Fruit fly (Drosophila melanogaster) whole organism, pupa: Measurements from ENCODE around the gene CG15056.
A peak's percentile ranks its signal among the peaks of the same experiment; 100 is the strongest.

Experiments
- CG10348 ChIP-seq: fragments of 200-800 bp; sonication (Bioruptor generic); IDR thresholded peaks from 2 replicates; pipeline ENCODE4 v1.3.6; 2022; ENCODE audit warnings: missing biosample characterization, missing genetic modification characterization
- CG12605 ChIP-seq: fragments of 200-800 bp; sonication (Bioruptor generic); IDR thresholded peaks from 2 replicates; pipeline ENCODE4 v1.3.6; 2022; ENCODE audit warnings: missing biosample characterization, missing genetic modification characterization
- CG13204 ChIP-seq: fragments of 200-800 bp; sonication (Bioruptor generic); optimal IDR thresholded peaks from 2 replicates; lab custom pipeline; 2018; ENCODE audit warnings: missing biosample characterization, mild to moderate bottlenecking, missing genetic modification characterization, moderate library complexity
- CG14655 ChIP-seq: fragments of 200-800 bp; sonication (Bioruptor generic); optimal IDR thresholded peaks from 3 replicates; lab custom pipeline; 2017; ENCODE audit warnings: mild to moderate bottlenecking, missing biosample characterization, missing genetic modification reagents, missing genetic modification characterization
- CG15710 ChIP-seq: fragments of 200-800 bp; sonication (Bioruptor generic); optimal IDR thresholded peaks from 2 replicates; lab custom pipeline; 2018; ENCODE audit warnings: missing biosample characterization, mild to moderate bottlenecking, missing genetic modification characterization, moderate library complexity
- CG17806 ChIP-seq: fragments of 200-800 bp; sonication (Bioruptor generic); optimal IDR thresholded peaks from 2 replicates; lab custom pipeline; 2018; ENCODE audit warnings: missing biosample characterization, mild to moderate bottlenecking, missing genetic modification characterization, moderate library complexity
- CG32121 ChIP-seq: fragments of 200-800 bp; sonication (Bioruptor generic); IDR thresholded peaks from 2 replicates; pipeline ENCODE4 v1.3.6; 2022; ENCODE audit warnings: missing biosample characterization, missing genetic modification characterization
- CG34367 ChIP-seq: fragments of 200-800 bp; sonication (Bioruptor generic); optimal IDR thresholded peaks from 2 replicates; lab custom pipeline; 2018; ENCODE audit warnings: missing biosample characterization, mild to moderate bottlenecking, missing genetic modification characterization
- CG4496 ChIP-seq: fragments of 200-800 bp; sonication (Bioruptor generic); IDR thresholded peaks from 3 replicates; pipeline ENCODE4 v1.3.6; 2022; ENCODE audit warnings: missing biosample characterization, missing genetic modification characterization
- CG8159 ChIP-seq: fragments of 200-800 bp; sonication (Bioruptor generic); optimal IDR thresholded peaks from 3 replicates; lab custom pipeline; 2018; ENCODE audit warnings: missing biosample characterization, mild to moderate bottlenecking, missing genetic modification characterization, moderate library complexity
- CG8301 ChIP-seq: fragments of 200-800 bp; sonication (Bioruptor generic); optimal IDR thresholded peaks from 2 replicates; lab custom pipeline; 2018; ENCODE audit warnings: missing biosample characterization, mild to moderate bottlenecking, missing genetic modification characterization
- CG9948 ChIP-seq: fragments of 200-800 bp; sonication (Bioruptor generic); optimal IDR thresholded peaks from 2 replicates; lab custom pipeline; 2018; ENCODE audit warnings: missing biosample characterization, mild to moderate bottlenecking, missing genetic modification characterization, moderate library complexity
- D1 ChIP-seq: fragments of 200-800 bp; sonication (Bioruptor generic); optimal IDR thresholded peaks from 2 replicates; lab custom pipeline; 2018; ENCODE audit warnings: missing biosample characterization, mild to moderate bottlenecking, missing genetic modification characterization, moderate library complexity
- EcR ChIP-seq: fragments of 200-800 bp; sonication (Bioruptor generic); optimal IDR thresholded peaks from 3 replicates; lab custom pipeline; 2019; ENCODE audit warnings: missing biosample characterization, missing genetic modification characterization, mild to moderate bottlenecking, moderate library complexity, missing genetic modification reagents
- Ets98B ChIP-seq: fragments of 200-800 bp; sonication (Bioruptor generic); IDR thresholded peaks from 2 replicates; pipeline ENCODE4 v1.3.6; 2022; ENCODE audit warnings: missing biosample characterization, missing genetic modification characterization
- Pif1A ChIP-seq: fragments of 200-800 bp; sonication (Bioruptor generic); optimal IDR thresholded peaks from 3 replicates; lab custom pipeline; 2016; ENCODE audit warnings: missing biosample characterization, missing genetic modification characterization
- Pif1B ChIP-seq: fragments of 200-800 bp; sonication (Bioruptor generic); optimal IDR thresholded peaks from 3 replicates; lab custom pipeline; 2016; ENCODE audit warnings: missing biosample characterization, missing genetic modification characterization
- Snoo ChIP-seq: fragments of 200-800 bp; sonication (Bioruptor generic); optimal IDR thresholded peaks from 3 replicates; lab custom pipeline; 2017; ENCODE audit warnings: missing biosample characterization, mild to moderate bottlenecking, missing genetic modification characterization, inconsistent platforms
- fd96Ca ChIP-seq: fragments of 200-800 bp; sonication (Bioruptor generic); IDR thresholded peaks from 3 replicates; pipeline ENCODE4 v1.3.6; 2022; ENCODE audit warnings: missing biosample characterization, missing genetic modification characterization
- gl ChIP-seq: fragments of 200-800 bp; sonication (Bioruptor generic); optimal IDR thresholded peaks from 2 replicates; lab custom pipeline; 2018; ENCODE audit warnings: missing biosample characterization, mild to moderate bottlenecking, missing genetic modification characterization
- rn ChIP-seq: fragments of 200-800 bp; sonication (Bioruptor generic); IDR thresholded peaks from 2 replicates; pipeline ENCODE4 v1.3.6; 2022; ENCODE audit warnings: missing biosample characterization, missing genetic modification characterization

Gene CG15056

DNA sequence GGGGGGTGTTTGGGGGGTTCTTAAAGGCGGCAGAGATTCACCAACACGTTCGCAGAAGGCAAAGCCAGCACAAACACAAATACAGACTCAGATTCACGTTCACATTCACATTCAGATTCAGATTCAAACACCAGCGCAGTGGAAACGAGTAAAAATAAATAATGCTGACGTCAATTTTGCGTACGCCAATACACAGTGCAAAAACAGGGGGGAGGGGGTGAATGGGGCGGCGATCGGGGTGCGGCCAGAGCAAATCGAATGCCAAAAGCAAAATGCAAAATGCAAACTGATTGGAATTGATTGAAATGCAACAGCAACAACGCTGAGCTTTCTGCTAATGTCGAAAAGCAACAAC, 46.6 kb upstream of the CG15056 start:
- no peak for TF ChIP-seq rn (GFP tag; lab: Robert Waterston, UW)
- TF ChIP-seq Pif1A (GFP tag; lab: Kevin White, UChicago): no peak
- no peak for TF ChIP-seq CG9948
- no peak for TF ChIP-seq gl
- TF ChIP-seq Pif1B: no peak
- TF ChIP-seq Ets98B (GFP tag; lab: Robert Waterston, UW): peak; percentile 63
- TF ChIP-seq CG12605 (GFP tag; lab: Robert Waterston, UW): peak; percentile 54; the same call in 1 of the 2 replicates
- no peak for TF ChIP-seq CG17806
- 0 out of 3 replicates have a peak, but pooled peaks have one; percentile 21 for TF ChIP-seq fd96Ca
- TF ChIP-seq CG4496: peak; percentile 42; the same call in 1 of the 3 replicates
- peak; percentile 31 for TF ChIP-seq CG14655
- TF ChIP-seq CG32121 (GFP tag; lab: Robert Waterston, UW): peak; percentile 44; the same call in 1 of the 2 replicates
- no peak for TF ChIP-seq CG8301 (tag; lab: Kevin White, UChicago)
- peak; percentile 11 for TF ChIP-seq CG13204 (GFP tag; lab: Kevin White, UChicago)
- no peak for TF ChIP-seq Snoo (tag; lab: Kevin White, UChicago)
- no peak for TF ChIP-seq EcR (GFP tag; lab: Kevin White, UChicago)
- TF ChIP-seq, all 21 proteins: peak for 7

DNA sequence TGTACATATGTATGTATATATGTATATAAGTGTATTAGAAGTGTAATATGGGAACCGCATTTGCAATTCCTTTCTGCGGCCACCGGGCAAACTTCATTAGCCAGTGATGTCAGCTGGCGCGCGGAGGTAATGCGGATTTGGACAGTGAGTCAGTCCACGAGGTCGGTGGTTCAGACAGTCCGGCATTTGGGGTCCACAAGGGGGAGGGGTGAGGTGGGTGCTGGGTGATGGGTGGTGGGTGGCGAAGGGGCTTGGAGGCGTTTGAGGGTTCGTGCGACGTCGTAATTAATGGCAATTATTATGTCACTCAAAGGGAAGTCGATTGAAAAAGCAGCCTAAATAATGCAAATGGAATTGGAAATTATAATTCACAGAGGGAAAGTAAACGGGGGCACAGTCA, 45.4 kb upstream of the CG15056 start:
- TF ChIP-seq rn (GFP tag; lab: Robert Waterston, UW) (no peak), CG32121 (GFP tag; lab: Robert Waterston, UW) (no peak), Pif1B (no peak), Pif1A (GFP tag; lab: Kevin White, UChicago) (no peak), CG17806 (no peak), Ets98B (GFP tag; lab: Robert Waterston, UW) (no peak), EcR (GFP tag; lab: Kevin White, UChicago) (no peak), CG4496 (no peak), fd96Ca (no peak), CG15710 (tag; lab: Kevin White, UChicago) (no peak)

dm6 chrX:18370775-18371735, 44.2 kb upstream of the CG15056 start:
- TF ChIP-seq CG9948: peak; percentile 60
- TF ChIP-seq fd96Ca: peak; percentile 76; the same call in 2 of the 3 replicates
- peak; percentile 67 for TF ChIP-seq CG8159
- no peak for TF ChIP-seq Pif1A (GFP tag; lab: Kevin White, UChicago)
- peak; percentile 69 for TF ChIP-seq CG15710 (tag; lab: Kevin White, UChicago)
- peak; percentile 62; the same call in 1 of the 2 replicates for TF ChIP-seq rn (GFP tag; lab: Robert Waterston, UW)
- no peak for TF ChIP-seq CG10348 (GFP tag; lab: Robert Waterston, UW)
- peak; percentile 74 for TF ChIP-seq Snoo (tag; lab: Kevin White, UChicago)
- TF ChIP-seq CG32121 (GFP tag; lab: Robert Waterston, UW): peak; percentile 86
- TF ChIP-seq CG12605 (GFP tag; lab: Robert Waterston, UW): peak; percentile 96
- peak; percentile 77 for TF ChIP-seq CG8301 (tag; lab: Kevin White, UChicago)
- TF ChIP-seq CG4496: peak; percentile 93
- no peak for TF ChIP-seq D1 (tag; lab: Kevin White, UChicago)
- TF ChIP-seq Pif1B: peak; percentile 77
- TF ChIP-seq CG17806: peak; percentile 56
- TF ChIP-seq gl: peak; percentile 96
- TF ChIP-seq CG13204 (GFP tag; lab: Kevin White, UChicago): peak; percentile 89
- peak; percentile 16 for TF ChIP-seq EcR (GFP tag; lab: Kevin White, UChicago)
- TF ChIP-seq Ets98B (GFP tag; lab: Robert Waterston, UW): peak; percentile 89
- no peak for TF ChIP-seq CG14655
- peak; percentile 79 for TF ChIP-seq CG34367 (tag; lab: Kevin White, UChicago)

dm6 chrX:18374421-18374935, 40.7 kb upstream of the CG15056 start:
- TF ChIP-seq D1 (tag; lab: Kevin White, UChicago): no peak

- TF ChIP-seq CG4496 (no peak), CG10348 (GFP tag; lab: Robert Waterston, UW) (no peak), CG8301 (tag; lab: Kevin White, UChicago) (no peak), CG32121 (GFP tag; lab: Robert Waterston, UW) (no peak), Snoo (tag; lab: Kevin White, UChicago) (no peak), fd96Ca (no peak), gl (no peak), CG17806 (no peak), rn (GFP tag; lab: Robert Waterston, UW) (no peak), CG12605 (GFP tag; lab: Robert Waterston, UW) (no peak), CG13204 (GFP tag; lab: Kevin White, UChicago) (no peak), CG14655 (no peak), CG15710 (tag; lab: Kevin White, UChicago) (no peak), Ets98B (GFP tag; lab: Robert Waterston, UW) (no peak), CG9948 (no peak), EcR (GFP tag; lab: Kevin White, UChicago) (no peak), D1 (tag; lab: Kevin White, UChicago) (no peak), CG34367 (tag; lab: Kevin White, UChicago) (no peak), Pif1B (no peak)
- TF ChIP-seq, all 21 proteins: peak for 0
These were observed 35.4 kb upstream of the CG15056 start, which contains the start of the genes por and CG6179 for dm6 chrX:18379791-18380190. Gene por (minus strand): TSS chrX:18379854. Gene CG6179 (plus strand): TSS chrX:18380082.
